Fruit fly (Drosophila melanogaster): ENCODE measurements around the gene gammaTub23C.

Gene gammaTub23C

dm6 chr2L:2972439-2972936, at the start of gene gammaTub23C, which contains the start of gene Rrp1 (continued):
- TF ChIP-seq CG15073 (GFP tag; optimal IDR thresholded peaks at IDR 0.05) (peak; percentile 67), Stat92E (GFP tag; optimal IDR thresholded peaks at IDR 0.05) (peak in 1 of 3 experiments; percentile 92), gem (tag; optimal IDR thresholded peaks at IDR 0.05) (peak; percentile 95), CG17328 (GFP tag; IDR thresholded peaks at IDR 0.05) (peak; percentile 43; the same call in 1 of the 2 replicates), Max (GFP tag; optimal IDR thresholded peaks at IDR 0.05) (peak; percentile 92), CG31441 (GFP tag; IDR thresholded peaks at IDR 0.05) (peak; percentile 94), Bteb2 (GFP tag; optimal IDR thresholded peaks at IDR 0.05) (peak; percentile 67), CG1529 (GFP tag; optimal IDR thresholded peaks at IDR 0.05) (peak; percentile 85), ap (GFP tag; IDR thresholded peaks at IDR 0.05) (peak; percentile 47; the same call in 1 of the 2 replicates), klu (GFP tag; IDR thresholded peaks at IDR 0.05) (peak; percentile 85), Atf-2 (GFP tag; optimal IDR thresholded peaks at IDR 0.05) (peak; percentile 69), pb (GFP tag; optimal IDR thresholded peaks at IDR 0.05) (peak; percentile 47), CG18619 (GFP tag; optimal IDR thresholded peaks at IDR 0.05) (peak; percentile 94), Usf (GFP tag; optimal IDR thresholded peaks at IDR 0.05) (peak; percentile 91), D19A (tag; optimal IDR thresholded peaks at IDR 0.05) (peak; percentile 83), CG17568 (GFP tag; optimal IDR thresholded peaks at IDR 0.05) (no peak), CG6654 (GFP tag; optimal IDR thresholded peaks at IDR 0.05) (peak; percentile 80), Mes4 (GFP tag; optimal IDR thresholded peaks at IDR 0.05) (peak; percentile 72), YL-1 (GFP tag; optimal IDR thresholded peaks at IDR 0.05) (peak; percentile 85), sens (GFP tag) (peak; percentile 96), Poxn (GFP tag; IDR thresholded peaks at IDR 0.05) (peak; percentile 53), CG12659 (GFP tag; optimal IDR thresholded peaks at IDR 0.05) (peak; percentile 95), her (GFP tag; optimal IDR thresholded peaks at IDR 0.05) (peak; percentile 14), Sox102F (GFP tag; optimal IDR thresholded peaks at IDR 0.05) (peak; percentile 87), CG12299 (tag; optimal IDR thresholded peaks at IDR 0.05) (peak; percentile 79), CG9797 (GFP tag; optimal IDR thresholded peaks at IDR 0.05) (peak; percentile 42), NC2α (GFP tag; optimal IDR thresholded peaks at IDR 0.05) (no peak), TFAM (GFP tag; optimal IDR thresholded peaks at IDR 0.05) (peak; percentile 41), CG13296 (GFP tag; optimal IDR thresholded peaks at IDR 0.05) (peak; percentile 88), CG12942 (GFP tag; optimal IDR thresholded peaks at IDR 0.05) (peak; percentile 88), dpn (GFP tag; optimal IDR thresholded peaks at IDR 0.05) (peak; percentile 81 to 89), CG3838 (GFP tag; optimal IDR thresholded peaks at IDR 0.05) (peak; percentile 72), Opbp (GFP tag; IDR thresholded peaks at IDR 0.05; ENCODE audit: partially characterized antibody) (0 out of 3 replicates have a peak, but pooled peaks have one; percentile 16), CG10654 (GFP tag; optimal IDR thresholded peaks at IDR 0.05) (peak; percentile 86), CG12769 (tag; optimal IDR thresholded peaks at IDR 0.05) (no peak), mirr (GFP tag; optimal IDR thresholded peaks at IDR 0.05) (peak; percentile 51), gfzf (GFP tag; optimal IDR thresholded peaks at IDR 0.05) (peak; percentile 10), CG8924 (tag; optimal IDR thresholded peaks at IDR 0.05) (peak; percentile 91), D (optimal IDR thresholded peaks at IDR 0.05) (no peak), D (GFP tag; optimal IDR thresholded peaks at IDR 0.05) (peak; percentile 88), row (GFP tag; IDR thresholded peaks at IDR 0.05) (peak; percentile 93), CG10321 (GFP tag; IDR thresholded peaks at IDR 0.05) (peak; percentile 28; the same call in 1 of the 2 replicates), bigmax (GFP tag; optimal IDR thresholded peaks at IDR 0.05) (no peak), pita (GFP tag; optimal IDR thresholded peaks at IDR 0.05) (no peak), CG30020 (tag; optimal IDR thresholded peaks at IDR 0.05) (peak; percentile 83), Hand (GFP tag; optimal IDR thresholded peaks at IDR 0.05) (peak; percentile 75), fd3F (GFP tag; optimal IDR thresholded peaks at IDR 0.05) (peak; percentile 83), MTF-1 (GFP tag; optimal IDR thresholded peaks at IDR 0.05; ENCODE audit: borderline replicate concordance) (peak; percentile 43), CG7928 (GFP tag; optimal IDR thresholded peaks at IDR 0.05) (peak; percentile 68), nom (GFP tag; optimal IDR thresholded peaks at IDR 0.05) (peak; percentile 84)
